Worm (Caenorhabditis elegans) whole organism, L4 larva: ENCODE data around the gene hpa-1.
A peak's percentile ranks its signal among the peaks of the same experiment; 100 is the strongest.

Experiments
- F26F4.8 ChIP-seq: fragments of 200-800 bp; sonication (Bioruptor generic); conservative IDR thresholded peaks from 2 replicates; pipeline ENCODE4 v1.3.6; 2022; ENCODE audit warnings: missing genetic modification characterization, missing compliant biosample characterization
- F44E2.7 ChIP-seq: fragments of 200-800 bp; sonication (Bioruptor generic); IDR thresholded peaks from 2 replicates; pipeline ENCODE4 v2.1.2; 2022; ENCODE audit warnings: missing genetic modification characterization, missing compliant biosample characterization
- ZK337.2 ChIP-seq: fragments of 200-800 bp; sonication (Bioruptor generic); IDR thresholded peaks from 2 replicates; pipeline ENCODE4 v1.3.6; 2022; ENCODE audit warnings: missing genetic modification reagents, missing genetic modification characterization, missing compliant biosample characterization
- ceh-32 ChIP-seq: sonication (generic microtip); optimal IDR thresholded peaks from 2 replicates; lab custom pipeline; 2016; ENCODE audit warnings: mild to moderate bottlenecking, missing genetic modification characterization, missing compliant biosample characterization; ENCODE audit not compliant: poor library complexity
- daf-12 ChIP-seq: fragments of 150-350 bp; optimal IDR thresholded peaks from 2 replicates; lab custom pipeline; 2014; ENCODE audit warnings: missing biosample characterization, missing genetic modification reagents, missing genetic modification characterization
- daf-8 ChIP-seq: fragments of 200-800 bp; sonication (Bioruptor generic); IDR thresholded peaks from 2 replicates; pipeline ENCODE4 v1.3.6; 2022; ENCODE audit warnings: missing genetic modification characterization, missing compliant biosample characterization
- dmd-6 ChIP-seq: fragments of 200-800 bp; sonication (Bioruptor generic); IDR thresholded peaks from 2 replicates; pipeline ENCODE4 v1.3.6; 2022; ENCODE audit warnings: missing genetic modification reagents, missing genetic modification characterization, missing compliant biosample characterization
- dmd-9 ChIP-seq: fragments of 200-800 bp; sonication (Bioruptor generic); IDR thresholded peaks from 2 replicates; pipeline ENCODE4 v1.3.6; 2022; ENCODE audit warnings: missing genetic modification reagents, missing genetic modification characterization, missing compliant biosample characterization
- dve-1 ChIP-seq: sonication (generic microtip); optimal IDR thresholded peaks from 2 replicates; lab custom pipeline; 2017; ENCODE audit warnings: antibody characterized with exemption, mild to moderate bottlenecking, missing genetic modification characterization, missing compliant biosample characterization; ENCODE audit not compliant: insufficient read depth
- hif-1 ChIP-seq, 2 experiments: sonication (generic microtip); optimal IDR thresholded peaks; 2 replicates each; lab custom pipeline; 2016 to 2017; ENCODE audit warnings: missing compliant biosample characterization in 2 of 2, missing genetic modification characterization in 2 of 2, missing genetic modification reagents in 2 of 2, missing genotype in 2 of 2, mild to moderate bottlenecking in 1 of 2
- hlh-30 ChIP-seq: sonication (generic microtip); optimal IDR thresholded peaks from 2 replicates; lab custom pipeline; 2017; ENCODE audit warnings: antibody characterized with exemption, mild to moderate bottlenecking, missing genetic modification characterization, missing compliant biosample characterization; ENCODE audit not compliant: insufficient read depth
- lin-13 ChIP-seq: fragments of 150-350 bp; optimal IDR thresholded peaks from 2 replicates; lab custom pipeline; 2014; ENCODE audit warnings: missing biosample characterization, missing genetic modification reagents, missing genetic modification characterization
- madf-9 ChIP-seq: fragments of 200-800 bp; sonication (Bioruptor generic); conservative IDR thresholded peaks from 2 replicates; pipeline ENCODE4 v1.3.6; 2022; ENCODE audit warnings: missing genetic modification reagents, missing genetic modification characterization, missing compliant biosample characterization
- mep-1 ChIP-seq: fragments of 150-350 bp; sonication (generic microtip); optimal IDR thresholded peaks from 3 replicates; lab custom pipeline; 2014; ENCODE audit warnings: missing biosample characterization, missing genetic modification characterization
- mes-2 ChIP-seq: sonication (generic microtip); optimal IDR thresholded peaks from 2 replicates; lab custom pipeline; 2016; ENCODE audit warnings: missing genotype, mild to moderate bottlenecking, missing genetic modification characterization, missing compliant biosample characterization; ENCODE audit not compliant: poor library complexity, severe bottlenecking
- mxl-3 ChIP-seq: fragments of 200-800 bp; sonication (Bioruptor generic); optimal IDR thresholded peaks from 2 replicates; lab custom pipeline; 2018; ENCODE audit warnings: mild to moderate bottlenecking, missing genetic modification characterization, missing compliant biosample characterization
- nhr-10 ChIP-seq: fragments of 150-350 bp; optimal IDR thresholded peaks from 2 replicates; lab custom pipeline; 2014; ENCODE audit warnings: missing biosample characterization, missing genetic modification characterization
- nhr-11 ChIP-seq: fragments of 150-350 bp; optimal IDR thresholded peaks from 2 replicates; lab custom pipeline; 2014; ENCODE audit warnings: missing biosample characterization, missing genetic modification characterization
- nhr-28 ChIP-seq: fragments of 150-350 bp; optimal IDR thresholded peaks from 2 replicates; lab custom pipeline; 2014; ENCODE audit warnings: missing biosample characterization, missing genetic modification characterization
- nhr-41 ChIP-seq: fragments of 200-800 bp; sonication (Bioruptor generic); IDR thresholded peaks from 2 replicates; pipeline ENCODE4 v1.3.6; 2022; ENCODE audit warnings: missing genetic modification reagents, missing genetic modification characterization, missing compliant biosample characterization
- php-3 ChIP-seq: fragments of 200-800 bp; sonication (Bioruptor generic); IDR thresholded peaks from 2 replicates; pipeline ENCODE4 v1.3.6; 2022; ENCODE audit warnings: missing genetic modification reagents, missing genetic modification characterization, missing compliant biosample characterization
- pqm-1 ChIP-seq: sonication (generic microtip); optimal IDR thresholded peaks from 2 replicates; lab custom pipeline; 2017; ENCODE audit warnings: missing biosample characterization, missing genetic modification characterization
- rbr-2 ChIP-seq: sonication (generic microtip); optimal IDR thresholded peaks from 2 replicates; lab custom pipeline; 2016; ENCODE audit warnings: missing genotype, missing genetic modification characterization, missing compliant biosample characterization
- saeg-2 ChIP-seq: fragments of 200-800 bp; sonication (Bioruptor generic); IDR thresholded peaks from 2 replicates; pipeline ENCODE4 v1.3.6; 2022; ENCODE audit warnings: missing genetic modification reagents, missing genetic modification characterization, missing compliant biosample characterization
- sdz-12 ChIP-seq: fragments of 200-800 bp; sonication (Bioruptor generic); optimal IDR thresholded peaks from 2 replicates; lab custom pipeline; 2018; ENCODE audit warnings: mild to moderate bottlenecking, missing genetic modification characterization, missing compliant biosample characterization
- snpc-1.2 ChIP-seq: fragments of 200-800 bp; sonication (Bioruptor generic); IDR thresholded peaks from 2 replicates; pipeline ENCODE4 v1.3.6; 2022; ENCODE audit warnings: missing genetic modification reagents, missing genetic modification characterization, missing compliant biosample characterization
- spr-1 ChIP-seq: sonication (generic microtip); optimal IDR thresholded peaks from 2 replicates; lab custom pipeline; 2016; ENCODE audit warnings: mild to moderate bottlenecking, missing genetic modification characterization, missing compliant biosample characterization
- tra-1 ChIP-seq: fragments of 200-800 bp; sonication (Bioruptor generic); IDR thresholded peaks from 2 replicates; pipeline ENCODE4 v1.3.6; 2022; ENCODE audit warnings: missing genetic modification reagents, missing genetic modification characterization, missing compliant biosample characterization
- unc-39 ChIP-seq: sonication (generic microtip); optimal IDR thresholded peaks from 2 replicates; lab custom pipeline; 2017; ENCODE audit warnings: missing biosample characterization, missing genetic modification characterization
- unc-62 ChIP-seq, 3 experiments: fragments of 150-350 bp in 1 of 3; sonication (generic microtip); optimal IDR thresholded peaks in 2 of 3; peaks in 1 of 3; 1 replicate in 1 of 3; 2 replicates in 2 of 3; lab custom pipeline; 2014 to 2017; ENCODE audit warnings: missing biosample characterization in 3 of 3, missing genetic modification characterization in 3 of 3, missing genetic modification reagents in 3 of 3, missing genotype in 1 of 3
- vab-7 ChIP-seq: fragments of 200-800 bp; sonication (Bioruptor generic); IDR thresholded peaks from 2 replicates; pipeline ENCODE4 v1.3.6; 2022; ENCODE audit warnings: missing genetic modification reagents, missing genetic modification characterization, missing compliant biosample characterization
- zfp-3 ChIP-seq: fragments of 200-800 bp; sonication (Bioruptor generic); conservative IDR thresholded peaks from 2 replicates; pipeline ENCODE4 v1.3.6; 2022; ENCODE audit warnings: missing genetic modification reagents, missing genetic modification characterization, missing compliant biosample characterization
- ztf-11 ChIP-seq: fragments of 150-350 bp; optimal IDR thresholded peaks from 2 replicates; lab custom pipeline; 2014; ENCODE audit warnings: missing biosample characterization, missing genetic modification characterization

hpa-1 gene

ce11 chrIV:16230464-16230863 lies 2.5 kb downstream of the hpa-1 start:
- no peak for TF ChIP-seq snpc-1.2 (GFP tag; lab: Robert Waterston, UW)
- no peak for TF ChIP-seq ceh-32 (tag; lab: Kevin White, UChicago)
- no peak for TF ChIP-seq F26F4.8 (GFP tag; lab: Robert Waterston, UW)
- no peak for TF ChIP-seq pqm-1 (tag; lab: Kevin White, UChicago)
- TF ChIP-seq dve-1 (tag; lab: Kevin White, UChicago), result no peak
- TF ChIP-seq nhr-28 (tag; lab: Kevin White, UChicago), result no peak
- no peak for TF ChIP-seq dmd-6 (GFP tag; lab: Robert Waterston, UW)
- peak in 1 of 2 experiments; percentile 90 for TF ChIP-seq unc-62 (GFP tag; optimal IDR thresholded peaks at IDR 0.05 in 1 of 2; lab: Kevin White, UChicago)
- no peak for TF ChIP-seq unc-62 (tag; optimal IDR thresholded peaks at IDR 0.05; lab: Kevin White, UChicago)

- TF ChIP-seq vab-7 (GFP tag; lab: Robert Waterston, UW), result no peak
- no peak for TF ChIP-seq mxl-3 (GFP tag; lab: Kevin White, UChicago)
- no peak for TF ChIP-seq dmd-6 (GFP tag; lab: Robert Waterston, UW)
- no peak for TF ChIP-seq spr-1 (tag; lab: Kevin White, UChicago)
- no peak for TF ChIP-seq lin-13 (GFP tag; lab: Kevin White, UChicago)
- TF ChIP-seq unc-39, result no peak
- no peak for TF ChIP-seq hif-1 (tag; optimal IDR thresholded peaks at IDR 0.05; lab: Kevin White, UChicago)
- TF ChIP-seq tra-1 (GFP tag; lab: Robert Waterston, UW), result no peak
- no peak for TF ChIP-seq madf-9 (GFP tag; lab: Robert Waterston, UW)
- no peak for TF ChIP-seq nhr-11 (tag; lab: Kevin White, UChicago)
- TF ChIP-seq zfp-3, result no peak
- no peak for TF ChIP-seq rbr-2 (tag; lab: Kevin White, UChicago)
- TF ChIP-seq nhr-41 (GFP tag; lab: Robert Waterston, UW), result no peak
- TF ChIP-seq ztf-11 (tag; lab: Kevin White, UChicago), result no peak
- no peak for TF ChIP-seq nhr-10 (tag; lab: Kevin White, UChicago)
- no peak for TF ChIP-seq saeg-2 (GFP tag; lab: Robert Waterston, UW)
- TF ChIP-seq dmd-9 (GFP tag; lab: Robert Waterston, UW), result no peak
- no peak for TF ChIP-seq mes-2 (tag; lab: Kevin White, UChicago)
- no peak for TF ChIP-seq ZK337.2
Measured at ce11 chrIV:16225747-16226146, 7.2 kb downstream of the hpa-1 start, which contains the start of gene H25K10.4. TSS of gene H25K10.4 (plus strand) at chrIV:16226047.

- TF ChIP-seq mep-1 (tag; lab: Kevin White, UChicago) (no peak), php-3 (GFP tag; lab: Robert Waterston, UW) (no peak), dmd-9 (GFP tag; lab: Robert Waterston, UW) (no peak), nhr-11 (tag; lab: Kevin White, UChicago) (no peak), F44E2.7 (GFP tag; lab: Robert Waterston, UW) (no peak), nhr-10 (tag; lab: Kevin White, UChicago) (no peak), lin-13 (GFP tag; lab: Kevin White, UChicago) (no peak), sdz-12 (GFP tag; lab: Kevin White, UChicago) (no peak)
Measured at ce11 chrIV:16221559-16221958, 11.4 kb downstream of the hpa-1 start, which contains the start of gene srv-11. TSS of gene srv-11 (minus strand) at chrIV:16221659.

ce11 chrIV:16220688-16221087 lies 12.2 kb downstream of the hpa-1 start:
- no peak for TF ChIP-seq daf-8 (GFP tag; lab: Robert Waterston, UW)
- no peak for TF ChIP-seq hlh-30
- TF ChIP-seq snpc-1.2 (GFP tag; lab: Robert Waterston, UW), result peak; percentile 78
- no peak for TF ChIP-seq tra-1 (GFP tag; lab: Robert Waterston, UW)
- TF ChIP-seq daf-12, result no peak
- TF ChIP-seq vab-7 (GFP tag; lab: Robert Waterston, UW), result no peak
